In genomic region chrII:10861723-10862486, ce11 we compare ENCODE assay signal across 3 worm cellular contexts.
TF ChIP-seq lines count a peak whose summit lies in the region.

No protein-coding gene starts in this region.

TF ChIP-seq in whole organism, L1 larva, 84 proteins besides CTCF, POLR2A, EP300 and RAD21 (continued from another document and continues in another):
- TF ChIP-seq aha-1 (tag; optimal IDR thresholded peaks at IDR 0.05; lab: Kevin White, UChicago) (no peak), nhr-20 (tag; optimal IDR thresholded peaks at IDR 0.05; lab: Kevin White, UChicago) (peak; percentile 16), ceh-8 (GFP tag; optimal IDR thresholded peaks at IDR 0.05; lab: Kevin White, UChicago) (no peak), elt-2 (tag; optimal IDR thresholded peaks at IDR 0.05; lab: Kevin White, UChicago) (peak; percentile 83), xbp-1 (tag; optimal IDR thresholded peaks at IDR 0.05; lab: Kevin White, UChicago) (peak; percentile 19), nhr-28 (tag; optimal IDR thresholded peaks at IDR 0.05; lab: Kevin White, UChicago) (no peak), ets-5 (GFP tag; IDR thresholded peaks at IDR 0.05; lab: Robert Waterston, UW) (no peak), nhr-71 (tag; optimal IDR thresholded peaks at IDR 0.05; lab: Kevin White, UChicago) (peak; percentile 27), ztf-11 (tag; optimal IDR thresholded peaks at IDR 0.05; lab: Kevin White, UChicago) (no peak), nhr-76 (tag; optimal IDR thresholded peaks at IDR 0.05; lab: Kevin White, UChicago) (no peak), hlh-4 (tag; optimal IDR thresholded peaks at IDR 0.05; lab: Kevin White, UChicago) (no peak), aly-2 (tag; optimal IDR thresholded peaks at IDR 0.05; lab: Kevin White, UChicago) (no peak), efl-3 (GFP tag; optimal IDR thresholded peaks at IDR 0.05; lab: Kevin White, UChicago) (no peak), dpl-1 (GFP tag; optimal IDR thresholded peaks at IDR 0.05; lab: Kevin White, UChicago) (peak in 1 of 3 experiments; percentile 1), nhr-12 (tag; optimal IDR thresholded peaks at IDR 0.05; lab: Kevin White, UChicago) (no peak), pqm-1 (tag; optimal IDR thresholded peaks at IDR 0.05; lab: Kevin White, UChicago) (no peak), snpc-4 (tag; optimal IDR thresholded peaks at IDR 0.05; lab: Kevin White, UChicago) (no peak), efl-1 (optimal IDR thresholded peaks at IDR 0.05; lab: Kevin White, UChicago) (no peak), efl-1 (GFP tag; optimal IDR thresholded peaks at IDR 0.05 in 1 of 2; lab: Kevin White, UChicago) (peak in 1 of 2 experiments; percentile 57), isw-1 (GFP tag; IDR thresholded peaks at IDR 0.05; lab: Robert Waterston, UW) (no peak), mef-2 (tag; optimal IDR thresholded peaks at IDR 0.05; lab: Kevin White, UChicago) (no peak), hlh-17 (GFP tag; optimal IDR thresholded peaks at IDR 0.05; lab: Kevin White, UChicago; ENCODE audit: borderline replicate concordance) (no peak), fkh-10 (GFP tag; optimal IDR thresholded peaks at IDR 0.05; lab: Kevin White, UChicago) (no peak), nhr-84 (tag; optimal IDR thresholded peaks at IDR 0.05; lab: Kevin White, UChicago) (no peak), tbx-2 (tag; optimal IDR thresholded peaks at IDR 0.05; lab: Kevin White, UChicago) (no peak), unc-62 (GFP tag; optimal IDR thresholded peaks at IDR 0.05; lab: Kevin White, UChicago) (no peak), swsn-7 (tag; optimal IDR thresholded peaks at IDR 0.05; lab: Kevin White, UChicago) (no peak), pax-3 (tag; optimal IDR thresholded peaks at IDR 0.05; lab: Kevin White, UChicago) (no peak), lin-15B (tag; optimal IDR thresholded peaks at IDR 0.05; lab: Kevin White, UChicago) (no peak), pag-3 (tag; optimal IDR thresholded peaks at IDR 0.05; lab: Kevin White, UChicago; ENCODE audit: borderline replicate concordance, insufficient read depth) (no peak), C16A3.4 (tag; optimal IDR thresholded peaks at IDR 0.05; lab: Kevin White, UChicago) (no peak), blmp-1 (tag; optimal IDR thresholded peaks at IDR 0.05; lab: Kevin White, UChicago) (peak; percentile 31), Y116A8C.19 (tag; optimal IDR thresholded peaks at IDR 0.05; lab: Kevin White, UChicago; ENCODE audit: borderline replicate concordance) (no peak), ces-1 (GFP tag; optimal IDR thresholded peaks at IDR 0.05; lab: Kevin White, UChicago) (no peak), fos-1 (tag; optimal IDR thresholded peaks at IDR 0.05; lab: Kevin White, UChicago) (no peak), nhr-90 (tag; optimal IDR thresholded peaks at IDR 0.05; lab: Kevin White, UChicago; ENCODE audit: poor library complexity) (no peak), rnt-1 (tag; optimal IDR thresholded peaks at IDR 0.05; lab: Kevin White, UChicago) (no peak), skn-1 (tag; optimal IDR thresholded peaks at IDR 0.05; lab: Kevin White, UChicago) (peak; percentile 43), alr-1 (tag; optimal IDR thresholded peaks at IDR 0.05; lab: Kevin White, UChicago; ENCODE audit: borderline replicate concordance) (no peak), zip-4 (GFP tag; optimal IDR thresholded peaks at IDR 0.05; lab: Kevin White, UChicago) (no peak), egl-13 (tag; optimal IDR thresholded peaks at IDR 0.05; lab: Kevin White, UChicago) (no peak), unc-130 (tag; optimal IDR thresholded peaks at IDR 0.05; lab: Kevin White, UChicago) (no peak), sptf-1 (tag; optimal IDR thresholded peaks at IDR 0.05; lab: Kevin White, UChicago) (no peak), mep-1 (tag; optimal IDR thresholded peaks at IDR 0.05; lab: Kevin White, UChicago) (peak; percentile 32), lin-13 (GFP tag; optimal IDR thresholded peaks at IDR 0.05; lab: Kevin White, UChicago) (no peak)

TF ChIP-seq in whole organism, L2 larva, 48 proteins besides CTCF, POLR2A, EP300 and RAD21 (continued from another document):
- no peak for TF ChIP-seq unc-62 (GFP tag; optimal IDR thresholded peaks at IDR 0.05; lab: Kevin White, UChicago)
- no peak for TF ChIP-seq R02D3.7 (tag; optimal IDR thresholded peaks at IDR 0.05; lab: Kevin White, UChicago)
- TF ChIP-seq crh-2 (tag; optimal IDR thresholded peaks at IDR 0.05; lab: Kevin White, UChicago) = peak; percentile 77
- no peak for TF ChIP-seq nhr-11 (tag; optimal IDR thresholded peaks at IDR 0.05; lab: Kevin White, UChicago)
- TF ChIP-seq unc-39 (tag; optimal IDR thresholded peaks at IDR 0.05; lab: Kevin White, UChicago) = no peak
- no peak for TF ChIP-seq ztf-4 (tag; optimal IDR thresholded peaks at IDR 0.05; lab: Kevin White, UChicago)
- TF ChIP-seq C34F6.9 (tag; optimal IDR thresholded peaks at IDR 0.05; lab: Kevin White, UChicago) = no peak
- peak; percentile 52 for TF ChIP-seq nhr-25 (tag; optimal IDR thresholded peaks at IDR 0.05; lab: Kevin White, UChicago)
- TF ChIP-seq egl-27 (tag; optimal IDR thresholded peaks at IDR 0.05; lab: Kevin White, UChicago) = no peak
- no peak for TF ChIP-seq elt-3 (tag; optimal IDR thresholded peaks at IDR 0.05; lab: Kevin White, UChicago)
- TF ChIP-seq zag-1 (tag; optimal IDR thresholded peaks at IDR 0.05; lab: Kevin White, UChicago) = no peak
- no peak for TF ChIP-seq lin-13 (GFP tag; optimal IDR thresholded peaks at IDR 0.05; lab: Kevin White, UChicago)
- no peak for TF ChIP-seq ceh-82 (tag; optimal IDR thresholded peaks at IDR 0.05; lab: Kevin White, UChicago)
- no peak for TF ChIP-seq mdl-1 (tag; optimal IDR thresholded peaks at IDR 0.05; lab: Kevin White, UChicago)
- TF ChIP-seq alr-1 (tag; optimal IDR thresholded peaks at IDR 0.05; lab: Kevin White, UChicago) = no peak
- no peak for TF ChIP-seq aly-2 (tag; optimal IDR thresholded peaks at IDR 0.05; lab: Kevin White, UChicago)
- TF ChIP-seq nhr-237 (tag; optimal IDR thresholded peaks at IDR 0.05; lab: Kevin White, UChicago) = no peak
- no peak for TF ChIP-seq nhr-6 (tag; optimal IDR thresholded peaks at IDR 0.05; lab: Kevin White, UChicago)
- TF ChIP-seq Y55F3AM.14 (GFP tag; optimal IDR thresholded peaks at IDR 0.05; lab: Kevin White, UChicago) = no peak
- TF ChIP-seq lsy-2 (tag; optimal IDR thresholded peaks at IDR 0.05; lab: Kevin White, UChicago) = peak in 1 of 2 experiments; percentile 2
- no peak for TF ChIP-seq elt-1 (tag; optimal IDR thresholded peaks at IDR 0.05; lab: Kevin White, UChicago)
- TF ChIP-seq blmp-1 (tag; optimal IDR thresholded peaks at IDR 0.05; lab: Kevin White, UChicago; ENCODE audit: insufficient read depth) = no peak
- TF ChIP-seq unc-55 (GFP tag; optimal IDR thresholded peaks at IDR 0.05; lab: Kevin White, UChicago) = no peak
- TF ChIP-seq F13H6.1 (tag; optimal IDR thresholded peaks at IDR 0.05; lab: Kevin White, UChicago) = no peak
- TF ChIP-seq ama-1 (optimal IDR thresholded peaks at IDR 0.05; lab: Kevin White, UChicago) = no peak
- TF ChIP-seq sma-3 (GFP tag; optimal IDR thresholded peaks at IDR 0.05; lab: Kevin White, UChicago) = peak; percentile 40
- no peak for TF ChIP-seq nhr-129 (tag; optimal IDR thresholded peaks at IDR 0.05; lab: Kevin White, UChicago)

TF ChIP-seq in whole organism, L4 larva, 104 proteins besides CTCF, POLR2A, EP300 and RAD21 (continued from another document):
- TF ChIP-seq spr-1 (tag; optimal IDR thresholded peaks at IDR 0.05; lab: Kevin White, UChicago) = no peak
- TF ChIP-seq cey-2 (tag; optimal IDR thresholded peaks at IDR 0.05; lab: Kevin White, UChicago; ENCODE audit: borderline replicate concordance, insufficient read depth) = no peak
- peak in 1 of 2 experiments; percentile 64 for TF ChIP-seq unc-62 (GFP tag; optimal IDR thresholded peaks at IDR 0.05 in 1 of 2; lab: Kevin White, UChicago)
- TF ChIP-seq unc-62 (tag; optimal IDR thresholded peaks at IDR 0.05; lab: Kevin White, UChicago) = no peak
- no peak for TF ChIP-seq gei-8 (GFP tag; optimal IDR thresholded peaks at IDR 0.05; lab: Kevin White, UChicago)
- TF ChIP-seq set-16 (GFP tag; IDR thresholded peaks at IDR 0.05; lab: Robert Waterston, UW) = 0 out of 2 replicates have a peak, but pooled peaks have one; percentile 13
- TF ChIP-seq unc-130 (GFP tag; optimal IDR thresholded peaks at IDR 0.05; lab: Kevin White, UChicago) = no peak
- peak; percentile 17 for TF ChIP-seq T20F7.1 (GFP tag; optimal IDR thresholded peaks at IDR 0.05; lab: Kevin White, UChicago)
- TF ChIP-seq lin-1 (GFP tag; IDR thresholded peaks at IDR 0.05; lab: Robert Waterston, UW) = 0 out of 2 replicates have a peak, but pooled peaks have one; percentile 51
- peak; percentile 30 for TF ChIP-seq nhr-48 (tag; optimal IDR thresholded peaks at IDR 0.05; lab: Kevin White, UChicago)
- no peak for TF ChIP-seq Y48G9A.11 (GFP tag; IDR thresholded peaks at IDR 0.05; lab: Robert Waterston, UW)
- TF ChIP-seq hlh-11 (tag; optimal IDR thresholded peaks at IDR 0.05; lab: Kevin White, UChicago) = peak; percentile 61
- no peak for TF ChIP-seq daf-16 (GFP tag; optimal IDR thresholded peaks at IDR 0.05; lab: Kevin White, UChicago)
- peak; percentile 62 for TF ChIP-seq daf-16 (tag; optimal IDR thresholded peaks at IDR 0.05; lab: Kevin White, UChicago)
- TF ChIP-seq Y5F2A.4 (GFP tag; optimal IDR thresholded peaks at IDR 0.05; lab: Kevin White, UChicago) = no peak
- TF ChIP-seq ceh-44 (GFP tag; IDR thresholded peaks at IDR 0.05; lab: Robert Waterston, UW) = no peak
- TF ChIP-seq hlh-30 (tag; optimal IDR thresholded peaks at IDR 0.05; lab: Kevin White, UChicago; ENCODE audit: insufficient read depth) = peak; percentile 37
- TF ChIP-seq saeg-2 (GFP tag; IDR thresholded peaks at IDR 0.05; lab: Robert Waterston, UW) = 0 out of 2 replicates have a peak, but pooled peaks have one; percentile 10
- TF ChIP-seq fkh-10 (GFP tag; optimal IDR thresholded peaks at IDR 0.05; lab: Kevin White, UChicago) = peak; percentile 32
